Fruit fly (Drosophila melanogaster) whole organism, embryonic: ENCODE results near the gene tomb.

Experiments
- Asciz ChIP-seq: fragments of 200-800 bp; sonication (Bioruptor generic); optimal IDR thresholded peaks from 2 replicates; lab custom pipeline; 2017; ENCODE audit warnings: missing biosample characterization, mild to moderate bottlenecking, missing genetic modification characterization, missing genetic modification reagents
- Atf6 ChIP-seq: fragments of 200-800 bp; sonication (Bioruptor generic); IDR thresholded peaks from 2 replicates; pipeline ENCODE4 v1.3.6; 2022; ENCODE audit warnings: missing biosample characterization, missing genetic modification characterization
- Bdp1 ChIP-seq: fragments of 200-800 bp; sonication (Bioruptor generic); optimal IDR thresholded peaks from 3 replicates; lab custom pipeline; 2016; ENCODE audit warnings: missing biosample characterization, missing genetic modification characterization
- CG10321 ChIP-seq: fragments of 200-800 bp; sonication (Bioruptor generic); IDR thresholded peaks from 2 replicates; pipeline ENCODE4 v1.3.6; 2022; ENCODE audit warnings: missing biosample characterization, missing genetic modification characterization
- CG10543 ChIP-seq: fragments of 200-800 bp; sonication (Bioruptor generic); optimal IDR thresholded peaks from 3 replicates; lab custom pipeline; 2017; ENCODE audit warnings: missing biosample characterization, mild to moderate bottlenecking, missing genetic modification characterization, moderate library complexity
- CG11247 ChIP-seq: fragments of 200-800 bp; sonication (Bioruptor generic); IDR thresholded peaks from 2 replicates; pipeline ENCODE4 v1.3.6; 2022; ENCODE audit warnings: missing biosample characterization, missing genetic modification characterization
- CG11398 ChIP-seq: fragments of 200-800 bp; sonication (Bioruptor generic); optimal IDR thresholded peaks from 2 replicates; lab custom pipeline; 2016; ENCODE audit warnings: missing biosample characterization, missing genetic modification characterization
- CG12299 ChIP-seq: fragments of 200-800 bp; sonication (Bioruptor generic); optimal IDR thresholded peaks from 2 replicates; lab custom pipeline; 2018; ENCODE audit warnings: missing biosample characterization, mild to moderate bottlenecking, missing genetic modification characterization
- CG12659 ChIP-seq: fragments of 200-800 bp; sonication (Bioruptor generic); optimal IDR thresholded peaks from 3 replicates; lab custom pipeline; 2017; ENCODE audit warnings: mild to moderate bottlenecking, missing biosample characterization, missing genetic modification reagents, missing genetic modification characterization
- CG13287 ChIP-seq: fragments of 200-800 bp; sonication (Bioruptor generic); IDR thresholded peaks from 2 replicates; pipeline ENCODE4 v1.3.6; 2022; ENCODE audit warnings: missing biosample characterization, missing genetic modification characterization; ENCODE audit not compliant: partially characterized antibody
- CG13296 ChIP-seq: fragments of 200-800 bp; sonication (Bioruptor generic); optimal IDR thresholded peaks from 3 replicates; lab custom pipeline; 2018; ENCODE audit warnings: missing biosample characterization, mild to moderate bottlenecking, missing genetic modification characterization
- CG14014 ChIP-seq: fragments of 200-800 bp; sonication (Bioruptor generic); IDR thresholded peaks from 2 replicates; pipeline ENCODE4 v1.3.6; 2022; ENCODE audit warnings: missing biosample characterization, missing genetic modification characterization
- CG14965 ChIP-seq: fragments of 200-800 bp; sonication (Bioruptor generic); optimal IDR thresholded peaks from 2 replicates; lab custom pipeline; 2016; ENCODE audit warnings: missing biosample characterization, missing genetic modification characterization, borderline replicate concordance
- CG15601 ChIP-seq: fragments of 200-800 bp; sonication (Bioruptor generic); optimal IDR thresholded peaks from 3 replicates; lab custom pipeline; 2019; ENCODE audit warnings: missing biosample characterization, mild to moderate bottlenecking, missing genetic modification characterization, moderate library complexity
- CG1603 ChIP-seq: fragments of 200-800 bp; sonication (Bioruptor generic); optimal IDR thresholded peaks from 2 replicates; lab custom pipeline; 2019; ENCODE audit warnings: missing biosample characterization, mild to moderate bottlenecking, missing genetic modification characterization, moderate library complexity
- CG1832 ChIP-seq: fragments of 200-800 bp; sonication (Bioruptor generic); optimal IDR thresholded peaks from 2 replicates; lab custom pipeline; 2017; ENCODE audit warnings: missing biosample characterization, mild to moderate bottlenecking, missing genetic modification characterization, inconsistent platforms
- CG18764 ChIP-seq: fragments of 200-800 bp; sonication (Bioruptor generic); optimal IDR thresholded peaks from 3 replicates; lab custom pipeline; 2016; ENCODE audit warnings: missing biosample characterization, missing genetic modification characterization
- CG2678 ChIP-seq: fragments of 200-800 bp; sonication (Bioruptor generic); optimal IDR thresholded peaks from 3 replicates; lab custom pipeline; 2019; ENCODE audit warnings: missing biosample characterization, mild to moderate bottlenecking, missing genetic modification characterization, moderate library complexity
- CG30431 ChIP-seq: fragments of 200-800 bp; sonication (Bioruptor generic); optimal IDR thresholded peaks from 2 replicates; lab custom pipeline; 2017; ENCODE audit warnings: missing biosample characterization, missing genetic modification characterization
- CG31441 ChIP-seq: fragments of 200-800 bp; sonication (Bioruptor generic); IDR thresholded peaks from 2 replicates; pipeline ENCODE4 v1.3.6; 2022; ENCODE audit warnings: missing biosample characterization, missing genetic modification characterization
- CG32767 ChIP-seq: fragments of 200-800 bp; sonication (Bioruptor generic); IDR thresholded peaks from 2 replicates; pipeline ENCODE4 v1.3.6; 2022; ENCODE audit warnings: missing biosample characterization, missing genetic modification characterization
- CG4328 ChIP-seq: fragments of 200-800 bp; sonication (Bioruptor generic); optimal IDR thresholded peaks from 3 replicates; lab custom pipeline; 2017; ENCODE audit warnings: missing biosample characterization, missing genetic modification reagents, missing genetic modification characterization
- CG4360 ChIP-seq: fragments of 200-800 bp; sonication (Bioruptor generic); IDR thresholded peaks from 2 replicates; pipeline ENCODE4 v1.3.6; 2022; ENCODE audit warnings: missing biosample characterization, missing genetic modification characterization
- CG4424 ChIP-seq: fragments of 200-800 bp; sonication (Bioruptor generic); optimal IDR thresholded peaks from 3 replicates; lab custom pipeline; 2016; ENCODE audit warnings: missing biosample characterization, missing genetic modification characterization
- CG6654 ChIP-seq: fragments of 200-800 bp; sonication (Bioruptor generic); optimal IDR thresholded peaks from 2 replicates; lab custom pipeline; 2017; ENCODE audit warnings: missing biosample characterization, mild to moderate bottlenecking, missing genetic modification characterization
- CG6689 ChIP-seq: fragments of 200-800 bp; sonication (Bioruptor generic); IDR thresholded peaks from 2 replicates; pipeline ENCODE4 v1.3.6; 2022; ENCODE audit warnings: missing biosample characterization, missing genetic modification characterization
- CG8478 ChIP-seq: fragments of >200 bp; optimal IDR thresholded peaks from 2 replicates; lab custom pipeline; 2018
- Dll ChIP-seq: fragments of 200-800 bp; sonication (Bioruptor generic); IDR thresholded peaks from 4 replicates; pipeline ENCODE4 v1.3.6; 2022; ENCODE audit warnings: missing biosample characterization, missing genetic modification characterization; ENCODE audit not compliant: partially characterized antibody
- ERR ChIP-seq: fragments of 200-800 bp; sonication (Bioruptor generic); optimal IDR thresholded peaks from 2 replicates; lab custom pipeline; 2016; ENCODE audit warnings: missing biosample characterization, missing genetic modification characterization
- H15 ChIP-seq: fragments of 200-800 bp; sonication (Bioruptor generic); IDR thresholded peaks from 3 replicates; pipeline ENCODE4 v1.3.6; 2022; ENCODE audit warnings: missing biosample characterization, missing genetic modification characterization
- Hr78 ChIP-seq, 2 experiments: fragments of 200-800 bp in 1 of 2; fragments of >200 bp in 1 of 2; sonication (Bioruptor generic) in 1 of 2; optimal IDR thresholded peaks; 2 replicates each; lab custom pipeline; 2017 to 2019; ENCODE audit warnings: missing biosample characterization in 2 of 2, missing genetic modification characterization in 2 of 2, mild to moderate bottlenecking in 1 of 2, moderate library complexity in 1 of 2
- NC2α ChIP-seq: fragments of 200-800 bp; sonication (Bioruptor generic); optimal IDR thresholded peaks from 2 replicates; lab custom pipeline; 2016; ENCODE audit warnings: missing biosample characterization, missing genetic modification characterization
- Poxn ChIP-seq: fragments of 200-800 bp; sonication (Bioruptor generic); IDR thresholded peaks from 2 replicates; pipeline ENCODE4 v1.3.6; 2022; ENCODE audit warnings: missing biosample characterization, missing genetic modification characterization
- Ptx1 ChIP-seq: fragments of 200-800 bp; sonication (Bioruptor generic); IDR thresholded peaks from 2 replicates; pipeline ENCODE4 v1.3.6; 2022; ENCODE audit warnings: missing biosample characterization, missing genetic modification characterization
- Sry-β ChIP-seq: fragments of 200-800 bp; sonication (Bioruptor generic); optimal IDR thresholded peaks from 2 replicates; lab custom pipeline; 2018; ENCODE audit warnings: missing biosample characterization, mild to moderate bottlenecking, missing genetic modification characterization, moderate library complexity
- Xbp1 ChIP-seq: fragments of 200-800 bp; sonication (Bioruptor generic); optimal IDR thresholded peaks from 3 replicates; lab custom pipeline; 2016; ENCODE audit warnings: missing biosample characterization, mild to moderate bottlenecking, missing genetic modification characterization
- abd-A ChIP-seq: fragments of 200-800 bp; sonication (Bioruptor generic); optimal IDR thresholded peaks from 3 replicates; lab custom pipeline; 2019; ENCODE audit warnings: missing biosample characterization, mild to moderate bottlenecking, missing genetic modification characterization, moderate library complexity
- br ChIP-seq: fragments of >200 bp; optimal IDR thresholded peaks from 2 replicates; lab custom pipeline; 2017
- chif ChIP-seq, 2 experiments: fragments of 200-800 bp; sonication (Bioruptor generic); optimal IDR thresholded peaks; 3 replicates each; lab custom pipeline; 2016; ENCODE audit warnings: missing biosample characterization in 2 of 2, missing genetic modification characterization in 2 of 2
- ci ChIP-seq: fragments of 200-800 bp; sonication (Bioruptor generic); IDR thresholded peaks from 3 replicates; pipeline ENCODE4 v1.3.6; 2022; ENCODE audit warnings: missing biosample characterization, missing genetic modification characterization
- eyg ChIP-seq: fragments of 200-800 bp; sonication (Bioruptor generic); optimal IDR thresholded peaks from 3 replicates; lab custom pipeline; 2016; ENCODE audit warnings: missing biosample characterization, missing genetic modification characterization
- gsb-n ChIP-seq: fragments of 200-800 bp; sonication (Bioruptor generic); optimal IDR thresholded peaks from 3 replicates; lab custom pipeline; 2018; ENCODE audit warnings: missing biosample characterization, mild to moderate bottlenecking, missing genetic modification characterization
- lab ChIP-seq: fragments of 200-800 bp; sonication (Bioruptor generic); optimal IDR thresholded peaks from 3 replicates; lab custom pipeline; 2017; ENCODE audit warnings: missing biosample characterization, missing genetic modification characterization, mild to moderate bottlenecking, moderate library complexity, missing genetic modification reagents
- lmd ChIP-seq: fragments of 200-800 bp; sonication (Bioruptor generic); IDR thresholded peaks from 2 replicates; pipeline ENCODE4 v1.3.6; 2022; ENCODE audit warnings: missing biosample characterization, missing genetic modification characterization
- lola ChIP-seq, 3 experiments: fragments of >200 bp in 2 of 3; fragments of 200-800 bp in 1 of 3; sonication (Bioruptor generic) in 1 of 3; optimal IDR thresholded peaks; 2 replicates each; lab custom pipeline; 2017 to 2019; ENCODE audit warnings: missing biosample characterization in 3 of 3, missing genetic modification characterization in 3 of 3, mild to moderate bottlenecking in 1 of 3, moderate library complexity in 1 of 3
- maf-S ChIP-seq: fragments of 200-800 bp; sonication (Bioruptor generic); optimal IDR thresholded peaks from 2 replicates; lab custom pipeline; 2016; ENCODE audit warnings: missing biosample characterization, missing genetic modification characterization
- so ChIP-seq: fragments of 200-800 bp; sonication (Bioruptor generic); IDR thresholded peaks from 3 replicates; pipeline ENCODE4 v1.3.6; 2022; ENCODE audit warnings: missing biosample characterization, missing genetic modification characterization
- tgo ChIP-seq: fragments of 200-800 bp; sonication (Bioruptor generic); IDR thresholded peaks from 3 replicates; pipeline ENCODE4 v1.3.6; 2022; ENCODE audit warnings: missing biosample characterization, missing genetic modification characterization
- unpg ChIP-seq: fragments of 200-800 bp; sonication (Bioruptor generic); optimal IDR thresholded peaks from 3 replicates; lab custom pipeline; 2018; ENCODE audit warnings: missing biosample characterization, mild to moderate bottlenecking, missing genetic modification characterization, moderate library complexity

tomb gene

DNA sequence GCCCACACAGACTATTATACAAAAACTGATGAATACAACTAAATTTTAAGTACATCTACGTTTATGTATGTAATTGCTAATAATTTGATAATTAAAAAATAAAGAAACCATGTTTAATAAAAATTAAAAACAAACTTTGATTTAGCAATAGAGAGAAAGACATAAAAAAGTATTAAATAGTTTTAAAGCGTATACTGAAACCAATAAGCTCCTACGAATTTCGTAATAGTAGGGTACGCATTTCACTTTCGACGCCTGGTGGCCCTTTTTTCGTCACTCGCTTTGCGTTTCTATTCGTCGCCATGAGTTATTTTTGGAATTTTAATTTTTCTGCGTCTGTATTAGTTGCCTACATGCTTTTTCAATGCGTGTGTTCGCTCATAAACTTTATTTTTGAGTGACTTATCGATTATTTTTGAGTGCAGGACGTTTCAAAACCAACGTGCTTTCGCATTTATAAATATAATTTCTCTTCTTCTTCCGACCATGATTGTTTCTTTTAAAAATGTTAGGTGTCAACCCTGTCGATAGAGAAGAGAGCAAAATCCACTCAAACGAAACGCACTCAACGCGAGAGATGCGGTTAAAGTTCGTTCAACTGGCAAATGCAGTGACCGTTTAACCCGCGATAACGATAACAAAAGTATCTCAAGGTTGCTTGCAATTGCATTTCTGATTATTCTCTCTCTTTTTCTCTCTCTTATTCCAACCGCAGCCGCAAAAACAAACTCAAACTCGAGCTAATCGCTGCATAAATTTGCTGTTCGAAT, 10.1 kb upstream of the tomb start, which contains the start of gene Oscillin (continued):
- no peak for TF ChIP-seq Sry-β (GFP tag; lab: Kevin White, UChicago)
- peak; percentile 86 for TF ChIP-seq Asciz
- TF ChIP-seq CG14014, result peak; percentile 91
- no peak for TF ChIP-seq br (lab: Kevin White, UChicago)
- peak; percentile 75 for TF ChIP-seq CG12659 (GFP tag; lab: Kevin White, UChicago)
- peak; percentile 66; the same call in 3 of the 4 replicates for TF ChIP-seq Dll (GFP tag; lab: Robert Waterston, UW)
- peak; percentile 72 for TF ChIP-seq H15 (GFP tag; lab: Robert Waterston, UW)
- peak; percentile 88 for TF ChIP-seq tgo (GFP tag; lab: Robert Waterston, UW)
- TF ChIP-seq CG4328 (GFP tag; lab: Kevin White, UChicago), result peak; percentile 78
- TF ChIP-seq CG13296, result peak; percentile 78
- TF ChIP-seq CG8478 (lab: Kevin White, UChicago), result no peak
- 0 out of 2 replicates have a peak, but pooled peaks have one; percentile 4 for TF ChIP-seq CG4360
- no peak for TF ChIP-seq Atf6 (GFP tag; lab: Robert Waterston, UW)
- TF ChIP-seq ci (GFP tag; lab: Robert Waterston, UW), result peak; percentile 51; the same call in 1 of the 3 replicates
- peak; percentile 82 for TF ChIP-seq lmd (GFP tag; lab: Robert Waterston, UW)
- peak; percentile 45 for TF ChIP-seq CG30431 (GFP tag; lab: Kevin White, UChicago)
- no peak for TF ChIP-seq maf-S (GFP tag; lab: Kevin White, UChicago)
- peak in 1 of 2 experiments; percentile 30 for TF ChIP-seq chif (GFP tag; optimal IDR thresholded peaks at IDR 0.05; lab: Kevin White, UChicago)
- peak; percentile 89 for TF ChIP-seq gsb-n (tag; lab: Kevin White, UChicago)
- peak; percentile 92 for TF ChIP-seq CG31441
- TF ChIP-seq CG14965 (GFP tag; lab: Kevin White, UChicago), result no peak
- TF ChIP-seq CG10321 (GFP tag; lab: Robert Waterston, UW), result no peak
- TF ChIP-seq ERR (GFP tag; lab: Kevin White, UChicago), result peak; percentile 43
- peak; percentile 88 for TF ChIP-seq unpg (GFP tag; lab: Kevin White, UChicago)
- TF ChIP-seq CG32767 (GFP tag; lab: Robert Waterston, UW), result peak; percentile 78
- TF ChIP-seq Ptx1 (GFP tag; lab: Robert Waterston, UW), result peak; percentile 88
- TF ChIP-seq so (GFP tag; lab: Robert Waterston, UW), result peak; percentile 63; the same call in 1 of the 3 replicates
- TF ChIP-seq CG18764 (GFP tag; lab: Kevin White, UChicago), result peak; percentile 67
- TF ChIP-seq CG13287 (GFP tag; lab: Robert Waterston, UW), result peak; percentile 59
- peak in 1 of 3 experiments; percentile 87 for TF ChIP-seq lola (GFP tag; optimal IDR thresholded peaks at IDR 0.05; lab: Kevin White, UChicago)
- TF ChIP-seq Bdp1 (GFP tag; lab: Kevin White, UChicago), result no peak
- TF ChIP-seq CG1603, result no peak
- TF ChIP-seq CG6689, result peak; percentile 80
- TF ChIP-seq lab (GFP tag; lab: Kevin White, UChicago), result peak; percentile 88
- peak; percentile 47 for TF ChIP-seq CG10543 (GFP tag; lab: Kevin White, UChicago)
- TF ChIP-seq Poxn, result peak; percentile 28; the same call in 1 of the 2 replicates
- peak; percentile 92 for TF ChIP-seq CG2678
- no peak for TF ChIP-seq CG1832 (GFP tag; lab: Kevin White, UChicago)
- peak; percentile 90 for TF ChIP-seq CG15601 (tag; lab: Kevin White, UChicago)
- TF ChIP-seq abd-A, result peak; percentile 64
- peak; percentile 84 for TF ChIP-seq CG4424 (GFP tag; lab: Kevin White, UChicago)
- TF ChIP-seq NC2α (GFP tag; lab: Kevin White, UChicago), result no peak
- peak; percentile 66 for TF ChIP-seq CG12299
- TF ChIP-seq CG11247, result peak; percentile 76
- peak in 1 of 2 experiments; percentile 96 for TF ChIP-seq Hr78 (GFP tag; optimal IDR thresholded peaks at IDR 0.05; lab: Kevin White, UChicago)
- peak; percentile 45 for TF ChIP-seq CG6654 (GFP tag; lab: Kevin White, UChicago)
- no peak for TF ChIP-seq eyg (GFP tag; lab: Kevin White, UChicago)
- peak; percentile 12 for TF ChIP-seq CG11398
- TF ChIP-seq Xbp1, result peak; percentile 80
